Fruit fly (Drosophila melanogaster) whole organism: ENCODE data around the gene CG31233.

Experiments
- Dll ChIP-seq: fragments of >200 bp; optimal IDR thresholded peaks from 2 replicates; lab custom pipeline; 2017
- psq ChIP-seq: fragments of >200 bp; optimal IDR thresholded peaks from 2 replicates; lab custom pipeline; 2017

- TF ChIP-seq Dll (lab: Kevin White, UChicago): no peak
- no peak for TF ChIP-seq psq (lab: Kevin White, UChicago)
Observed at dm6 chr3R:21739010-21739409, 10.6 kb upstream of the CG31233 start, which contains the start of gene CG34034.
